Worm (Caenorhabditis elegans) whole organism, L2 larva: Measurements from ENCODE around the gene cdc-42.

ENCODE experiments used
- F13H6.1 ChIP-seq: sonication (generic microtip); optimal IDR thresholded peaks from 2 replicates; lab custom pipeline; 2016; ENCODE audit warnings: missing genetic modification characterization, missing compliant biosample characterization
- ama-1 ChIP-seq: fragments of 150-350 bp; optimal IDR thresholded peaks from 2 replicates; lab custom pipeline; 2018; ENCODE audit warnings: inconsistent platforms
- elt-1 ChIP-seq: fragments of 150-350 bp; optimal IDR thresholded peaks from 2 replicates; lab custom pipeline; 2014; ENCODE audit warnings: missing biosample characterization, missing genetic modification characterization
- lin-13 ChIP-seq: fragments of 150-350 bp; optimal IDR thresholded peaks from 2 replicates; lab custom pipeline; 2014; ENCODE audit warnings: missing biosample characterization, missing genetic modification reagents, missing genetic modification characterization
- lsy-2 ChIP-seq, 2 experiments: fragments of 150-350 bp in 1 of 2; sonication (generic microtip) in 1 of 2; optimal IDR thresholded peaks; 2 replicates each; lab custom pipeline; 2014 to 2017; ENCODE audit warnings: missing biosample characterization in 2 of 2, missing genetic modification characterization in 2 of 2

DNA sequence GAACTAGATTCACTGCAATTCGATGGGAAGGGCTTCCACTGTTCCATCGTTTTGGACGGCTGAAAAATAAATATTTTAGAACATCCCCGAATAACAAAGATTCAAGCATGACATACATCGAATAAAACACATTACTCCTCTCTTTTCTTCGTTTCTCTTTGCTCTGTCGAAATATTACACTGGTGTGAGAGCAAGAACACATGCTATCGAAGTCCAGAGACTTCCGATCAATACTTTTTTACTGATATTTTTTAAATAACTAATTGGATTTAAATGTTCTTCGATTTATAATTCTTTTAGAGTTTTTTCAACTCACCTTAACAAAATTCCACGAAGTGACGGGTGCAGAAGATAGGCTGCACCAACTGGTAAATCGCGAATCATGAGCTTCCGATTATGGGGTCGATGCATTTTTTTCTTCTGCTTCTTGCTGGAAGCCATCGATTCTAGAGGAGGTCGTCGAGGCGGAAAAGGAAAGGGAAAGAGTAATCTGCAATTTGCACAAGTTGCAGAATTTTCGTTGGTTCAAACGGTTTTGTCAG is 2.9 kb upstream of the cdc-42 start, which contains the start of the genes oig-4 and R07G3.7:
- no peak for TF ChIP-seq lin-13 (GFP tag; lab: Kevin White, UChicago)
- no peak for TF ChIP-seq lsy-2 (tag; optimal IDR thresholded peaks at IDR 0.05; lab: Kevin White, UChicago)
- TF ChIP-seq elt-1 = no peak
- TF ChIP-seq ama-1 (lab: Kevin White, UChicago) = no peak
- TF ChIP-seq F13H6.1 = no peak
